Fruit fly (Drosophila melanogaster) whole organism, prepupa: Measurements from ENCODE around the gene Cypl.

Experiments
- Blimp-1 ChIP-seq: fragments of 200-800 bp; sonication (Bioruptor generic); optimal IDR thresholded peaks from 3 replicates; lab custom pipeline; 2017; ENCODE audit warnings: missing biosample characterization, missing genetic modification characterization, mild to moderate bottlenecking, moderate library complexity, missing genetic modification reagents
- CG10631 ChIP-seq: fragments of 200-800 bp; sonication (Bioruptor generic); optimal IDR thresholded peaks from 2 replicates; lab custom pipeline; 2016; ENCODE audit warnings: missing biosample characterization, missing genetic modification characterization
- CG10669 ChIP-seq: fragments of 200-800 bp; sonication (Bioruptor generic); optimal IDR thresholded peaks from 3 replicates; lab custom pipeline; 2018; ENCODE audit warnings: missing biosample characterization, mild to moderate bottlenecking, missing genetic modification characterization, moderate library complexity
- CG11294 ChIP-seq: fragments of 200-800 bp; sonication (Bioruptor generic); IDR thresholded peaks from 2 replicates; pipeline ENCODE4 v1.3.6; 2022; ENCODE audit warnings: missing biosample characterization, missing genetic modification characterization
- CG15336 ChIP-seq: fragments of 200-800 bp; sonication (Bioruptor generic); IDR thresholded peaks from 2 replicates; pipeline ENCODE4 v1.3.6; 2022; ENCODE audit warnings: missing biosample characterization, missing genetic modification characterization
- CG16779 ChIP-seq: fragments of 200-800 bp; sonication (Bioruptor generic); optimal IDR thresholded peaks from 3 replicates; lab custom pipeline; 2017; ENCODE audit warnings: missing biosample characterization, mild to moderate bottlenecking, missing genetic modification characterization
- CG3032 ChIP-seq: fragments of 200-800 bp; optimal IDR thresholded peaks from 2 replicates; lab custom pipeline; 2019; ENCODE audit warnings: missing biosample characterization, mild to moderate bottlenecking, missing genetic modification characterization, moderate library complexity
- CG31627 ChIP-seq: fragments of 200-800 bp; sonication (Bioruptor generic); optimal IDR thresholded peaks from 3 replicates; lab custom pipeline; 2016; ENCODE audit warnings: missing biosample characterization, missing genetic modification characterization
- CG32006 ChIP-seq: fragments of 200-800 bp; sonication (Bioruptor generic); optimal IDR thresholded peaks from 3 replicates; lab custom pipeline; 2017; ENCODE audit warnings: missing biosample characterization, mild to moderate bottlenecking, missing genetic modification characterization
- CG34406 ChIP-seq: fragments of 200-800 bp; sonication (Bioruptor generic); optimal IDR thresholded peaks from 3 replicates; lab custom pipeline; 2016; ENCODE audit warnings: missing biosample characterization, missing genetic modification characterization
- CG6163 ChIP-seq: fragments of 200-800 bp; sonication (Bioruptor generic); IDR thresholded peaks from 3 replicates; pipeline ENCODE4 v1.3.6; 2022; ENCODE audit warnings: missing biosample characterization, missing genetic modification characterization
- CG6276 ChIP-seq: fragments of 200-800 bp; sonication (Bioruptor generic); optimal IDR thresholded peaks from 2 replicates; lab custom pipeline; 2017; ENCODE audit warnings: missing biosample characterization, mild to moderate bottlenecking, missing genetic modification characterization
- CG6854 ChIP-seq: fragments of 200-800 bp; sonication (Bioruptor generic); optimal IDR thresholded peaks from 2 replicates; lab custom pipeline; 2017; ENCODE audit warnings: missing biosample characterization, mild to moderate bottlenecking, missing genetic modification characterization
- CG7368 ChIP-seq: fragments of 200-800 bp; sonication (Bioruptor generic); optimal IDR thresholded peaks from 3 replicates; lab custom pipeline; 2016; ENCODE audit warnings: missing biosample characterization, missing genetic modification characterization
- Eip75B ChIP-seq: fragments of 200-800 bp; sonication (Bioruptor generic); optimal IDR thresholded peaks from 3 replicates; lab custom pipeline; 2016; ENCODE audit warnings: missing biosample characterization, missing genetic modification characterization
- Eip93F ChIP-seq: fragments of 200-800 bp; sonication (Bioruptor generic); optimal IDR thresholded peaks from 2 replicates; lab custom pipeline; 2016; ENCODE audit warnings: missing biosample characterization, mild to moderate bottlenecking, missing genetic modification characterization
- Ets21C ChIP-seq: fragments of 200-800 bp; sonication (Bioruptor generic); optimal IDR thresholded peaks from 3 replicates; lab custom pipeline; 2016; ENCODE audit warnings: missing biosample characterization, missing genetic modification characterization
- Ets96B ChIP-seq: fragments of 200-800 bp; optimal IDR thresholded peaks from 2 replicates; lab custom pipeline; 2019; ENCODE audit warnings: missing biosample characterization, mild to moderate bottlenecking, missing genetic modification characterization, moderate library complexity
- Gug ChIP-seq: fragments of 200-800 bp; sonication (Bioruptor generic); IDR thresholded peaks from 2 replicates; pipeline ENCODE4 v1.3.6; 2022; ENCODE audit warnings: missing biosample characterization, missing genetic modification characterization
- Hr39 ChIP-seq: fragments of 200-800 bp; sonication (Bioruptor generic); optimal IDR thresholded peaks from 2 replicates; lab custom pipeline; 2016; ENCODE audit warnings: missing biosample characterization, missing genetic modification characterization
- Met ChIP-seq: fragments of 200-800 bp; sonication (Bioruptor generic); optimal IDR thresholded peaks from 3 replicates; lab custom pipeline; 2016; ENCODE audit warnings: missing biosample characterization, missing genetic modification characterization
- Sox102F ChIP-seq: fragments of 200-800 bp; sonication (Bioruptor generic); optimal IDR thresholded peaks from 2 replicates; lab custom pipeline; 2016; ENCODE audit warnings: missing biosample characterization, mild to moderate bottlenecking, missing genetic modification characterization
- Sox14 ChIP-seq: fragments of 200-800 bp; sonication (Bioruptor generic); optimal IDR thresholded peaks from 3 replicates; lab custom pipeline; 2016; ENCODE audit warnings: missing biosample characterization, missing genetic modification characterization
- Sox15 ChIP-seq: fragments of 200-800 bp; sonication (Bioruptor generic); optimal IDR thresholded peaks from 3 replicates; lab custom pipeline; 2016; ENCODE audit warnings: missing biosample characterization, missing genetic modification characterization
- achi ChIP-seq: fragments of 200-800 bp; sonication (Bioruptor generic); optimal IDR thresholded peaks from 3 replicates; lab custom pipeline; 2016; ENCODE audit warnings: missing biosample characterization, missing genetic modification characterization
- dac ChIP-seq: fragments of 200-800 bp; sonication (Bioruptor generic); optimal IDR thresholded peaks from 2 replicates; lab custom pipeline; 2017; ENCODE audit warnings: missing biosample characterization, mild to moderate bottlenecking, missing genetic modification characterization
- dsx ChIP-seq: fragments of 200-800 bp; optimal IDR thresholded peaks from 3 replicates; lab custom pipeline; 2019; ENCODE audit warnings: missing biosample characterization, mild to moderate bottlenecking, missing genetic modification characterization, moderate library complexity; ENCODE audit not compliant: poor library complexity, severe bottlenecking
- eg ChIP-seq: fragments of 200-800 bp; sonication (Bioruptor generic); IDR thresholded peaks from 3 replicates; pipeline ENCODE4 v1.3.6; 2022; ENCODE audit warnings: missing biosample characterization, missing genetic modification characterization
- esn ChIP-seq: fragments of 200-800 bp; sonication (Bioruptor generic); optimal IDR thresholded peaks from 2 replicates; lab custom pipeline; 2016; ENCODE audit warnings: missing biosample characterization, mild to moderate bottlenecking, missing genetic modification characterization, moderate library complexity
- fd59A ChIP-seq: fragments of 200-800 bp; sonication (Bioruptor generic); optimal IDR thresholded peaks from 2 replicates; lab custom pipeline; 2017; ENCODE audit warnings: missing biosample characterization, mild to moderate bottlenecking, missing genetic modification characterization, missing genetic modification reagents
- lz ChIP-seq: fragments of 200-800 bp; sonication (Bioruptor generic); optimal IDR thresholded peaks from 3 replicates; lab custom pipeline; 2016; ENCODE audit warnings: missing biosample characterization, missing genetic modification characterization
- pdm3 ChIP-seq: fragments of 200-800 bp; sonication (Bioruptor generic); optimal IDR thresholded peaks from 3 replicates; lab custom pipeline; 2016; ENCODE audit warnings: missing biosample characterization, missing genetic modification characterization
- salr ChIP-seq, 2 experiments: fragments of 200-800 bp; sonication (Bioruptor generic); optimal IDR thresholded peaks; 3 replicates each; lab custom pipeline; 2016 to 2018; ENCODE audit warnings: missing biosample characterization in 2 of 2, missing genetic modification characterization in 2 of 2, mild to moderate bottlenecking in 1 of 2
- spab ChIP-seq: fragments of 200-800 bp; sonication (Bioruptor generic); optimal IDR thresholded peaks from 2 replicates; lab custom pipeline; 2017; ENCODE audit warnings: missing biosample characterization, mild to moderate bottlenecking, missing genetic modification characterization, missing genetic modification reagents
- ss ChIP-seq, 2 experiments: fragments of 200-800 bp; sonication (Bioruptor generic); optimal IDR thresholded peaks; 2 replicates in 1 of 2; 3 replicates in 1 of 2; lab custom pipeline; 2017 to 2018; ENCODE audit warnings: mild to moderate bottlenecking in 2 of 2, missing biosample characterization in 2 of 2, missing genetic modification characterization in 2 of 2, moderate library complexity in 1 of 2
- svp ChIP-seq: fragments of 200-800 bp; sonication (Bioruptor generic); peaks from one replicate; lab custom pipeline; 2016; ENCODE audit warnings: missing biosample characterization, missing genetic modification characterization

Gene Cypl

dm6 chr3L:589290-590281 is 46.9 kb upstream of the Cypl start (continued):
- TF ChIP-seq CG6276, result peak; percentile 68
- peak; percentile 87 for TF ChIP-seq Gug
- TF ChIP-seq Met, result no peak
- TF ChIP-seq svp (GFP tag; lab: Kevin White, UChicago), result no peak
- peak; percentile 85 for TF ChIP-seq fd59A (GFP tag; lab: Kevin White, UChicago)
- peak; percentile 96 for TF ChIP-seq CG6163
- peak; percentile 89 for TF ChIP-seq Eip75B (GFP tag; lab: Kevin White, UChicago)
- peak; percentile 86 for TF ChIP-seq pdm3
- peak; percentile 71 for TF ChIP-seq CG31627 (GFP tag; lab: Kevin White, UChicago)
- TF ChIP-seq CG32006, result peak; percentile 79
- peak; percentile 87 for TF ChIP-seq spab (GFP tag; lab: Kevin White, UChicago)
- peak; percentile 90 for TF ChIP-seq Sox14 (GFP tag; lab: Kevin White, UChicago)
- peak; percentile 74 for TF ChIP-seq Sox15 (GFP tag; lab: Kevin White, UChicago)
- TF ChIP-seq ss (GFP tag; optimal IDR thresholded peaks at IDR 0.05; lab: Kevin White, UChicago), result peak; percentile 75 to 85
- peak; percentile 80 for TF ChIP-seq CG3032 (tag; lab: Kevin White, UChicago)
- no peak for TF ChIP-seq Eip93F (GFP tag; lab: Kevin White, UChicago)
- TF ChIP-seq eg (GFP tag; lab: Robert Waterston, UW), result peak; percentile 94
- peak; percentile 83 for TF ChIP-seq achi (GFP tag; lab: Kevin White, UChicago)
- no peak for TF ChIP-seq Blimp-1 (GFP tag; lab: Kevin White, UChicago)
- peak; percentile 80 for TF ChIP-seq CG34406 (GFP tag; lab: Kevin White, UChicago)
- TF ChIP-seq lz (GFP tag; lab: Kevin White, UChicago), result peak; percentile 67
- TF ChIP-seq Ets21C (GFP tag; lab: Kevin White, UChicago), result no peak
- TF ChIP-seq, all 60 proteins: peak for 51

- TF ChIP-seq CG6276 (no peak), dac (GFP tag; lab: Kevin White, UChicago) (no peak), Eip93F (GFP tag; lab: Kevin White, UChicago) (no peak), esn (GFP tag; lab: Kevin White, UChicago) (no peak), salr (GFP tag; optimal IDR thresholded peaks at IDR 0.05; lab: Kevin White, UChicago) (no peak), Ets96B (no peak), CG7368 (no peak), Sox102F (GFP tag; lab: Kevin White, UChicago) (no peak), CG10631 (GFP tag; lab: Kevin White, UChicago) (no peak), eg (GFP tag; lab: Robert Waterston, UW) (no peak), CG16779 (tag; lab: Kevin White, UChicago) (no peak), CG10669 (GFP tag; lab: Kevin White, UChicago) (no peak), CG34406 (GFP tag; lab: Kevin White, UChicago) (no peak), CG6854 (GFP tag; lab: Kevin White, UChicago) (no peak)
These were observed 46.3 kb upstream of the Cypl start, which contains the start of gene Kah for dm6 chr3L:589174-589289. Gene Kah (minus strand): TSS chr3L:589274.

- no peak for TF ChIP-seq ss (GFP tag; optimal IDR thresholded peaks at IDR 0.05; lab: Kevin White, UChicago)
- TF ChIP-seq dsx, result no peak
- no peak for TF ChIP-seq Hr39 (GFP tag; lab: Kevin White, UChicago)
- TF ChIP-seq CG15336, result no peak
- no peak for TF ChIP-seq dac (GFP tag; lab: Kevin White, UChicago)
- no peak for TF ChIP-seq CG11294 (GFP tag; lab: Robert Waterston, UW)
These were observed 45.1 kb upstream of the Cypl start for dm6 chr3L:587827-588226.
